Fruit fly (Drosophila melanogaster) whole organism, embryonic: ENCODE data around the gene ry.

Experiments
- CTCF ChIP-seq: fragments of 200-800 bp; sonication (Bioruptor generic); optimal IDR thresholded peaks from 2 replicates; lab custom pipeline; 2017; ENCODE audit warnings: missing biosample characterization, mild to moderate bottlenecking, missing genetic modification characterization, moderate library complexity
- MTF-1 ChIP-seq: fragments of 200-800 bp; sonication (Bioruptor generic); optimal IDR thresholded peaks from 2 replicates; lab custom pipeline; 2018; ENCODE audit warnings: missing biosample characterization, mild to moderate bottlenecking, missing genetic modification characterization, borderline replicate concordance
- insv ChIP-seq, 2 experiments: fragments of 200-800 bp; sonication (Bioruptor generic); optimal IDR thresholded peaks; 3 replicates each; lab custom pipeline; 2016 to 2018; ENCODE audit warnings: missing biosample characterization in 2 of 2, missing genetic modification characterization in 2 of 2

- TF ChIP-seq MTF-1 (GFP tag; lab: Kevin White, UChicago) (no peak), CTCF (GFP tag; lab: Kevin White, UChicago) (no peak), insv (GFP tag; optimal IDR thresholded peaks at IDR 0.05; lab: Kevin White, UChicago) (no peak)
These were observed 12.1 kb downstream of the ry start, which contains the start of gene Hsc70-2 for dm6 chr3R:13044459-13044858.
